Fruit fly (Drosophila melanogaster) whole organism, pupa: ENCODE results near the gene VGlut.

Experiments used
- CG10348 ChIP-seq: fragments of 200-800 bp; sonication (Bioruptor generic); IDR thresholded peaks from 2 replicates; pipeline ENCODE4 v1.3.6; 2022; ENCODE audit warnings: missing biosample characterization, missing genetic modification characterization
- CG12605 ChIP-seq: fragments of 200-800 bp; sonication (Bioruptor generic); IDR thresholded peaks from 2 replicates; pipeline ENCODE4 v1.3.6; 2022; ENCODE audit warnings: missing biosample characterization, missing genetic modification characterization
- CG15710 ChIP-seq: fragments of 200-800 bp; sonication (Bioruptor generic); optimal IDR thresholded peaks from 2 replicates; lab custom pipeline; 2018; ENCODE audit warnings: missing biosample characterization, mild to moderate bottlenecking, missing genetic modification characterization, moderate library complexity
- CG34367 ChIP-seq: fragments of 200-800 bp; sonication (Bioruptor generic); optimal IDR thresholded peaks from 2 replicates; lab custom pipeline; 2018; ENCODE audit warnings: missing biosample characterization, mild to moderate bottlenecking, missing genetic modification characterization
- CG4496 ChIP-seq: fragments of 200-800 bp; sonication (Bioruptor generic); IDR thresholded peaks from 3 replicates; pipeline ENCODE4 v1.3.6; 2022; ENCODE audit warnings: missing biosample characterization, missing genetic modification characterization
- CG8159 ChIP-seq: fragments of 200-800 bp; sonication (Bioruptor generic); optimal IDR thresholded peaks from 3 replicates; lab custom pipeline; 2018; ENCODE audit warnings: missing biosample characterization, mild to moderate bottlenecking, missing genetic modification characterization, moderate library complexity
- CG8301 ChIP-seq: fragments of 200-800 bp; sonication (Bioruptor generic); optimal IDR thresholded peaks from 2 replicates; lab custom pipeline; 2018; ENCODE audit warnings: missing biosample characterization, mild to moderate bottlenecking, missing genetic modification characterization
- EcR ChIP-seq: fragments of 200-800 bp; sonication (Bioruptor generic); optimal IDR thresholded peaks from 3 replicates; lab custom pipeline; 2019; ENCODE audit warnings: missing biosample characterization, missing genetic modification characterization, mild to moderate bottlenecking, moderate library complexity, missing genetic modification reagents
- Ets98B ChIP-seq: fragments of 200-800 bp; sonication (Bioruptor generic); IDR thresholded peaks from 2 replicates; pipeline ENCODE4 v1.3.6; 2022; ENCODE audit warnings: missing biosample characterization, missing genetic modification characterization
- Pif1B ChIP-seq: fragments of 200-800 bp; sonication (Bioruptor generic); optimal IDR thresholded peaks from 3 replicates; lab custom pipeline; 2016; ENCODE audit warnings: missing biosample characterization, missing genetic modification characterization
- rn ChIP-seq: fragments of 200-800 bp; sonication (Bioruptor generic); IDR thresholded peaks from 2 replicates; pipeline ENCODE4 v1.3.6; 2022; ENCODE audit warnings: missing biosample characterization, missing genetic modification characterization

dm6 chr2L:2430251-2430650 lies 30.2 kb downstream of the VGlut start:
- TF ChIP-seq CG10348 (GFP tag; lab: Robert Waterston, UW) (no peak), CG34367 (no peak), CG12605 (GFP tag; lab: Robert Waterston, UW) (no peak), CG8301 (tag; lab: Kevin White, UChicago) (no peak), CG8159 (tag; lab: Kevin White, UChicago) (no peak), rn (GFP tag; lab: Robert Waterston, UW) (no peak), CG15710 (no peak), Ets98B (GFP tag; lab: Robert Waterston, UW) (no peak), EcR (no peak), CG4496 (no peak), Pif1B (GFP tag; lab: Kevin White, UChicago) (no peak)
